Worm (Caenorhabditis elegans): ENCODE data around the gene F21D5.6.

DNA sequence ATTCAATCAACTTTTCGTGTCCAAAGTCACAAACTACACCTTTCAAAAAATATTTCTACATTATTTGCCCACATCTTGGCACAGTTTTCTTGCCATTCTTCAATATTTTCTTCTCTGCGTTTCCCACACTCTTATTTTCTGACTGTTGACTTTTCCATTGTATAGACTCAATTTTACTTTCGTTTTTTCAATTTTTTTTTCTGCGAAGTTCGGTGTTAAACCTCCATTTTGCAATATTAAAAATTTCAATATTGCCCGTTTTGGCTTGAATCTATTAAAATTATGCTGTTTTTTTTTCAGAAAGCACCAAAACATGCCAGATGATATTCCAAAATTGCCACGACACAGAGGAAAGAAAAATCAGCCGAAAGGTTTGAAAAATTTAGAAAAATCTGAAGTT lies 23.4 kb upstream of the F21D5.6 start, which contains the start of gene cdc-50.B:
- TF ChIP-seq fkh-10 (GFP tag; optimal IDR thresholded peaks at IDR 0.05): no peak
- TF ChIP-seq nhr-28 (tag; optimal IDR thresholded peaks at IDR 0.05): no peak
- no peak for TF ChIP-seq elt-3 (tag; optimal IDR thresholded peaks at IDR 0.05)
- no peak for TF ChIP-seq pqm-1 (tag; optimal IDR thresholded peaks at IDR 0.05)
- no peak for TF ChIP-seq jun-1 (tag; optimal IDR thresholded peaks at IDR 0.05)
- no peak for TF ChIP-seq nhr-11 (tag; optimal IDR thresholded peaks at IDR 0.05)
- TF ChIP-seq ets-5 (GFP tag; IDR thresholded peaks at IDR 0.05): no peak
- no peak for TF ChIP-seq pag-3 (tag; optimal IDR thresholded peaks at IDR 0.05; ENCODE audit: borderline replicate concordance, insufficient read depth)
- TF ChIP-seq sup-37 (GFP tag; optimal IDR thresholded peaks at IDR 0.05): no peak
